Fruit fly (Drosophila melanogaster) S2 (cell line): ENCODE data around the gene CG34429.

Experiments used
- CG8478 ChIP-seq: fragments of >200 bp; optimal IDR thresholded peaks from 2 replicates; lab custom pipeline; 2018
- CTCF ChIP-seq, 2 experiments: fragments of >200 bp; optimal IDR thresholded peaks; 2 replicates each; lab custom pipeline; 2018

CG34429 gene

dm6 chr3L:13100438-13100837, 37.6 kb downstream of the CG34429 start:
- TF ChIP-seq CG8478: no peak
- TF ChIP-seq CTCF (optimal IDR thresholded peaks at IDR 0.05; lab: Kevin White, UChicago): no peak

- TF ChIP-seq CG8478: no peak
- TF ChIP-seq CTCF (optimal IDR thresholded peaks at IDR 0.05; lab: Kevin White, UChicago): no peak
Measured at dm6 chr3L:13105863-13106262, 43.0 kb downstream of the CG34429 start.

DNA sequence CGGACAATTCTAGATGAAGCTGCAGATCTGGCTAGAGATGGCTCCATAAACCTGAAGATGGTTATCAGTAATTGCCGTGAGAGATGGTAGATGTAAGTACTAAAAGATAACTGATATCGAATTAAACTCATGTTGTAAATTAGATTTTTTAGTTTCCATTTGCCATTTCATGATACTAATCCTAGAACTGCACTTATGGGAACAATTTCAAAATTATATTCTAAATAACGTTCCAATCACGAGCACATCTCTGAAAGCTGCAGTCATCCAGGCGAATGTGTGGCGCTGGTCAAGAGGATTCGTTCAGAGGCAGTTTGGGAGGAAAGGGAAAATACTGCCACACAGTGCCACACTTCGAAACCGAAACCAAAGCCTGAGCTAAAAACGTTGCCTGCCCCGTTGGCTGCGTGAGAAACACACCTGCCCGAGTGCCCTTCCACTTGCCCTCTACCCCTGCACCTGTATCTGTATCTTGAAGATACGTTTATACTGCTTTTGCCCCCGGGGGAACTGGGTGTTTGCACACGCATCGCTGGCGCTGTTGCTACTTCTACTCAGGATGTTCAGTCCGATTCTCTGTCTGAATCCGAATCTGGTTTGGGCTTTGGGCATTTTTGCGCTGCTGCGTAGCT, 44.6 kb downstream of the CG34429 start:
- TF ChIP-seq CTCF (optimal IDR thresholded peaks at IDR 0.05; lab: Kevin White, UChicago) (no peak), CG8478 (no peak)

DNA sequence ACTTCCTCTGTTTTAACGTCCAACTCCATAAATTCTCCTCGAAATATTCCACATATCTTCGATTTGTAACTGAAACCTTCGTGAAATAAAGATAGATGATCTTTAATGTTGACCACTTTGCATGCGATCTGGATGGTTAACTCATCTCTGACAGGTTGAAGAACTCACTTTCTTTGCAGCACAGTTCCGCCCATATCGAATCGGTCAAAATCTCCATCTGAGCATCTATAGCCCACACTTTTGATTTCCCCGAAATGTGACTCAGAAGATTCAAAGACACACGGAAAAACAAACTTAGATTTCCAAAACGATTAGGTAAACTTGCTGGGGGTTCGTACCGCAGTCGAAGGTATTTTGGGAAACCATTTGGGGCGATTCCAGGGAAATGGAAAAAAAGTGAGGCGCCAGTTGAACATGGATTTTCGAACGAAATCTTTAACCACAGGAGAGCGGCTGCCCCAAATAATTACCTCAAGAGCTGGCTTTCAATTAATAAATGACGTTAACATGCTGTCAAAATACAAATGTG, 45.6 kb downstream of the CG34429 start:
- no peak for TF ChIP-seq CTCF (optimal IDR thresholded peaks at IDR 0.05; lab: Kevin White, UChicago)
- TF ChIP-seq CG8478: no peak

DNA sequence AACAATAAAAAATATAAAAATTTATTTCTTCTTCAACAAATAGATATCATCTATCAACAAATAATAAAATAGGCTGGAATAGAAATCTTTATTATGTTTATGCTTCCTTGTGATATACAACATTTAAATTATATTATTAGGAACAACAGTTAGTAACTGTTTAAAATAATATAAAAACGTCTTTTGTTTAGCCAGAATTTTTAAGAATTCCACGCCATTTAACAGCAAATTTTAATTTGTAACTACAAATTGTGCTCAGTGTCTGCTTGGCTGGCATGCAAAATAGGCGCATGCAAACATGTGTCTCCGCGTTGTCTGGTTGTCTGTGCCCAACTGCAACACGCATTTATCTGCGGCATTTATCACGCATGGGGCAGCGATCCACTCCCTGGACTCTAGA, 46.5 kb downstream of the CG34429 start:
- no peak for TF ChIP-seq CG8478
- no peak for TF ChIP-seq CTCF (optimal IDR thresholded peaks at IDR 0.05; lab: Kevin White, UChicago)

dm6 chr3L:13111422-13111821, 48.6 kb downstream of the CG34429 start:
- TF ChIP-seq CG8478 (no peak), CTCF (optimal IDR thresholded peaks at IDR 0.05; lab: Kevin White, UChicago) (no peak)
